Worm (Caenorhabditis elegans): ENCODE results near the gene hpl-1.

DNA sequence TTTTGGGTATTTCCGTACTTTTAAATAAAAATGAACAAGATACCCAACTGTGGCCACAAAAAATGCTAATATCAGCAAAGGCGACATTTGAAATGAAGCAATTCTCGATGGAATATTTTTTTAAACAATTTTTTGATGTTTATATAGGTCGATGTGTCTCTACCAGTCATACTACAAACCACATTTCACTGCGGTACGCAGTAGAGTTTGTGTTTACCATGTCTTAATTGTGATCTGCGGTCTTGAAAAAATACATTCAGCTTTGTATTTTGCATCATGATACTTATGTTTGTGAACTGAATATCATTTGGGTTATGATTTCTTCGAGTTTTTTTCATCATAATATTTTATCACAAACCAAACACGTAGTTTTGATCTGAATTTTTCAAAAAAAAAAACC lies 38.9 kb downstream of the hpl-1 start, which contains the start of gene cyp-14A4:
- TF ChIP-seq ceh-2 (tag; optimal IDR thresholded peaks at IDR 0.05) (no peak), fkh-6 (tag; optimal IDR thresholded peaks at IDR 0.05) (no peak), nfya-1 (tag; optimal IDR thresholded peaks at IDR 0.05) (no peak), ets-4 (tag; optimal IDR thresholded peaks at IDR 0.05) (no peak), nhr-11 (tag; optimal IDR thresholded peaks at IDR 0.05) (no peak), fkh-10 (GFP tag; optimal IDR thresholded peaks at IDR 0.05) (no peak), hlh-30 (tag; optimal IDR thresholded peaks at IDR 0.05; ENCODE audit: insufficient read depth) (no peak), pqm-1 (tag; optimal IDR thresholded peaks at IDR 0.05) (no peak), K09A11.1 (tag; optimal IDR thresholded peaks at IDR 0.05; ENCODE audit: insufficient read depth) (no peak), ama-1 (optimal IDR thresholded peaks at IDR 0.05) (no peak), hlh-13 (GFP tag; optimal IDR thresholded peaks at IDR 0.05) (no peak), dmd-4 (tag; optimal IDR thresholded peaks at IDR 0.05; ENCODE audit: borderline replicate concordance) (no peak), pha-2 (tag; optimal IDR thresholded peaks at IDR 0.05) (no peak), dve-1 (tag; optimal IDR thresholded peaks at IDR 0.05) (no peak)

Data from whole organism, late embryonic.